Fruit fly (Drosophila melanogaster) whole organism, wandering third instar larva: ENCODE measurements around the gene CG7295.

Experiments
- Abd-B ChIP-seq: fragments of >200 bp; optimal IDR thresholded peaks from 2 replicates; lab custom pipeline; 2017; ENCODE audit warnings: missing biosample characterization, missing genetic modification characterization
- CG32264 ChIP-seq: fragments of 200-800 bp; sonication (Bioruptor generic); optimal IDR thresholded peaks from 2 replicates; lab custom pipeline; 2016; ENCODE audit warnings: missing biosample characterization, missing genetic modification characterization
- CG9705 ChIP-seq: fragments of 200-800 bp; sonication (Bioruptor generic); optimal IDR thresholded peaks from 2 replicates; lab custom pipeline; 2018; ENCODE audit warnings: missing biosample characterization, mild to moderate bottlenecking, missing genetic modification characterization
- CrebA ChIP-seq: fragments of 200-800 bp; sonication (Bioruptor generic); optimal IDR thresholded peaks from 2 replicates; lab custom pipeline; 2016; ENCODE audit warnings: missing biosample characterization, mild to moderate bottlenecking, missing genetic modification characterization, borderline replicate concordance
- Dfd ChIP-seq: fragments of >200 bp; optimal IDR thresholded peaks from 2 replicates; lab custom pipeline; 2017; ENCODE audit warnings: missing biosample characterization, missing genetic modification characterization
- Dif ChIP-seq: fragments of 200-275, 200-300 bp; sonication (Bioruptor generic); optimal IDR thresholded peaks from 2 replicates; lab custom pipeline; 2018; ENCODE audit warnings: missing biosample characterization, missing genetic modification characterization; ENCODE audit not compliant: partially characterized antibody
- GATAd ChIP-seq: sonication (Bioruptor generic); optimal IDR thresholded peaks from 2 replicates; lab custom pipeline; 2016; ENCODE audit warnings: missing biosample characterization, missing genetic modification characterization
- HLH106 ChIP-seq: fragments of 200-800 bp; optimal IDR thresholded peaks from 3 replicates; lab custom pipeline; 2019; ENCODE audit warnings: missing biosample characterization, mild to moderate bottlenecking, missing genetic modification characterization, moderate library complexity
- Hnf4 ChIP-seq: fragments of 200-800 bp; sonication (Bioruptor generic); optimal IDR thresholded peaks from 2 replicates; lab custom pipeline; 2016; ENCODE audit warnings: missing biosample characterization, mild to moderate bottlenecking, missing genetic modification characterization
- Hr78 ChIP-seq: fragments of >200 bp; optimal IDR thresholded peaks from 2 replicates; lab custom pipeline; 2017; ENCODE audit warnings: missing biosample characterization, missing genetic modification characterization
- Hr83 ChIP-seq: fragments of 200-300 bp; sonication (Bioruptor generic); optimal IDR thresholded peaks from 2 replicates; lab custom pipeline; 2016; ENCODE audit warnings: missing biosample characterization, mild to moderate bottlenecking, missing genetic modification characterization, moderate library complexity; ENCODE audit not compliant: poor library complexity, severe bottlenecking
- Jra ChIP-seq: sonication (Bioruptor generic); optimal IDR thresholded peaks from 2 replicates; lab custom pipeline; 2016; ENCODE audit warnings: missing biosample characterization, missing genetic modification characterization
- Mio ChIP-seq: sonication (Bioruptor generic); optimal IDR thresholded peaks from 2 replicates; lab custom pipeline; 2016; ENCODE audit warnings: missing biosample characterization, missing genetic modification characterization
- Myc ChIP-seq: fragments of >200 bp; optimal IDR thresholded peaks from 2 replicates; lab custom pipeline; 2017
- N ChIP-seq: fragments of >200 bp; optimal IDR thresholded peaks from 2 replicates; lab custom pipeline; 2018; ENCODE audit warnings: missing biosample characterization, missing external identifiers, missing genetic modification characterization
- OdsH ChIP-seq: fragments of 200-800 bp; sonication (Bioruptor generic); optimal IDR thresholded peaks from 2 replicates; lab custom pipeline; 2016; ENCODE audit warnings: missing biosample characterization, mild to moderate bottlenecking, missing genetic modification characterization
- Rel ChIP-seq, 2 experiments: fragments of 200-800 bp; sonication (Bioruptor generic) in 1 of 2; optimal IDR thresholded peaks; 2 replicates in 1 of 2; 3 replicates in 1 of 2; lab custom pipeline; 2016 to 2019; ENCODE audit warnings: mild to moderate bottlenecking in 2 of 2, missing biosample characterization in 2 of 2, missing genetic modification characterization in 2 of 2, moderate library complexity in 1 of 2
- Sp1 ChIP-seq: fragments of 200-800 bp; sonication (Bioruptor generic); optimal IDR thresholded peaks from 3 replicates; lab custom pipeline; 2019; ENCODE audit warnings: missing biosample characterization, mild to moderate bottlenecking, missing genetic modification characterization, moderate library complexity
- Vsx2 ChIP-seq: fragments of 200-300, 225-300 bp; sonication (Bioruptor generic); optimal IDR thresholded peaks from 2 replicates; lab custom pipeline; 2018; ENCODE audit warnings: missing biosample characterization, missing genetic modification characterization; ENCODE audit not compliant: partially characterized antibody
- br ChIP-seq: fragments of 200-800 bp; sonication (Bioruptor generic); optimal IDR thresholded peaks from 2 replicates; lab custom pipeline; 2016; ENCODE audit warnings: missing biosample characterization, missing genetic modification characterization
- brk ChIP-seq: fragments of 200-800 bp; sonication (Bioruptor generic); optimal IDR thresholded peaks from 2 replicates; lab custom pipeline; 2016; ENCODE audit warnings: missing biosample characterization, mild to moderate bottlenecking, missing genetic modification characterization
- dl ChIP-seq, 2 experiments: fragments of 175-275, 200-275 bp in 1 of 2; fragments of 200-275 bp in 1 of 2; sonication (Bioruptor generic); optimal IDR thresholded peaks; lab custom pipeline; 2018; ENCODE audit warnings: mild to moderate bottlenecking in 2 of 2, missing biosample characterization in 2 of 2, missing genetic modification characterization in 2 of 2, moderate library complexity in 2 of 2; ENCODE audit not compliant: partially characterized antibody in 2 of 2, insufficient read depth in 1 of 2
- dmrt93B ChIP-seq: fragments of 200-800 bp; sonication (Bioruptor generic); optimal IDR thresholded peaks from 2 replicates; lab custom pipeline; 2018; ENCODE audit warnings: missing biosample characterization, mild to moderate bottlenecking, missing genetic modification characterization
- dsf ChIP-seq: sonication (Bioruptor generic); optimal IDR thresholded peaks from 2 replicates; lab custom pipeline; 2016; ENCODE audit warnings: missing biosample characterization, missing genetic modification characterization, borderline replicate concordance
- ey ChIP-seq: fragments of 200-800 bp; sonication (Bioruptor generic); optimal IDR thresholded peaks from 2 replicates; lab custom pipeline; 2016; ENCODE audit warnings: missing biosample characterization, missing genetic modification characterization
- foxo ChIP-seq, 2 experiments: fragments of 200-800 bp; sonication (Bioruptor generic); optimal IDR thresholded peaks; 2 replicates in 1 of 2; 3 replicates in 1 of 2; lab custom pipeline; 2016 to 2017; ENCODE audit warnings: missing biosample characterization in 2 of 2, missing genetic modification characterization in 2 of 2
- fru ChIP-seq: fragments of 200-800 bp; sonication (Bioruptor generic); optimal IDR thresholded peaks from 3 replicates; lab custom pipeline; 2016; ENCODE audit warnings: missing biosample characterization, mild to moderate bottlenecking, missing genetic modification characterization
- h ChIP-seq: fragments of 200-800 bp; sonication (Bioruptor generic); optimal IDR thresholded peaks from 3 replicates; lab custom pipeline; 2016; ENCODE audit warnings: missing biosample characterization, mild to moderate bottlenecking, missing genetic modification characterization
- jim ChIP-seq: fragments of 175-275, 200-325 bp; sonication (Bioruptor generic); optimal IDR thresholded peaks from 2 replicates; lab custom pipeline; 2016; ENCODE audit warnings: missing biosample characterization, mild to moderate bottlenecking, missing genetic modification characterization
- lola ChIP-seq: fragments of >200 bp; optimal IDR thresholded peaks from 2 replicates; lab custom pipeline; 2017; ENCODE audit warnings: missing biosample characterization, missing genetic modification characterization
- pan ChIP-seq: fragments of >200 bp; optimal IDR thresholded peaks from 2 replicates; lab custom pipeline; 2017
- psq ChIP-seq: fragments of 200-800 bp; sonication (Bioruptor generic); optimal IDR thresholded peaks from 3 replicates; lab custom pipeline; 2017; ENCODE audit warnings: missing biosample characterization, mild to moderate bottlenecking, missing genetic modification characterization, moderate library complexity
- rgr ChIP-seq: fragments of 200-800 bp; sonication (Bioruptor generic); optimal IDR thresholded peaks from 3 replicates; lab custom pipeline; 2016; ENCODE audit warnings: missing biosample characterization, mild to moderate bottlenecking, missing genetic modification characterization
- sage ChIP-seq: fragments of 200-800 bp; sonication (Bioruptor generic); optimal IDR thresholded peaks from 2 replicates; lab custom pipeline; 2016; ENCODE audit warnings: missing biosample characterization, mild to moderate bottlenecking, missing genetic modification characterization
- sv ChIP-seq: fragments of 200-800 bp; sonication (Bioruptor generic); optimal IDR thresholded peaks from 3 replicates; lab custom pipeline; 2016; ENCODE audit warnings: missing biosample characterization, missing genetic modification characterization
- tai ChIP-seq: sonication (Bioruptor generic); optimal IDR thresholded peaks from 2 replicates; lab custom pipeline; 2016; ENCODE audit warnings: missing biosample characterization, missing genetic modification characterization
- usp ChIP-seq: fragments of >200 bp; optimal IDR thresholded peaks from 2 replicates; lab custom pipeline; 2017; ENCODE audit warnings: missing biosample characterization, missing genetic modification characterization
- woc ChIP-seq: sonication (Bioruptor generic); optimal IDR thresholded peaks from 2 replicates; lab custom pipeline; 2016; ENCODE audit warnings: missing biosample characterization, mild to moderate bottlenecking, missing genetic modification characterization

CG7295 gene

DNA sequence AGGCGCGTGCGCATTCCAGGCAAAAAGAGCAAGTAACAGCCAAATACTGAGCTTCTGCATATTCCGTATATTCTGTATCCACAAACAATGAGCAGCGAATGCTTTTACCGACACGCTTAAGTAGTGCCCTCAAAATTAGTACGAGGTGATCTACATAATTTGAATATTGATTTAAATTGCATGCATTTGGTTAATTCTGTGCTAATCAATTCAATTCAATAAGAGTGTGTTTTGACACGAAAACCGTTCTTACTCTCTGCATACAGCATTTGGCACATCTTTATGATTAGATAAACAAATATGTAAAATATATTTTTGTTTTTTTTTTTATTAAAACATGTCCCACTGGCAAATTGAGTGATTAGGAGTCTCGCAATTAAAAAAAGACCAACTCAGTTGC, 13.5 kb downstream of the CG7295 start, which contains the start of gene CG15358:
TSS of gene CG15358 (minus strand) at position 101 of the 400 bp plus-strand sequence.
- TF ChIP-seq foxo (GFP tag; optimal IDR thresholded peaks at IDR 0.05; lab: Kevin White, UChicago) (no peak), dsf (GFP tag; lab: Kevin White, UChicago) (no peak), dmrt93B (no peak), CG32264 (no peak), psq (GFP tag; lab: Kevin White, UChicago) (no peak), Rel (GFP tag; optimal IDR thresholded peaks at IDR 0.05; lab: Kevin White, UChicago) (no peak), Rel (tag; optimal IDR thresholded peaks at IDR 0.05; lab: Kevin White, UChicago) (no peak), Abd-B (GFP tag; lab: Kevin White, UChicago) (no peak), Mio (no peak), HLH106 (tag; lab: Kevin White, UChicago) (no peak), Dfd (GFP tag; lab: Kevin White, UChicago) (no peak), Sp1 (GFP tag; lab: Kevin White, UChicago) (no peak), woc (GFP tag; lab: Kevin White, UChicago) (no peak), usp (GFP tag; lab: Kevin White, UChicago) (no peak), h (no peak), Jra (no peak), br (GFP tag; lab: Kevin White, UChicago) (no peak)
- TF ChIP-seq, all 38 proteins: peak for 0

DNA sequence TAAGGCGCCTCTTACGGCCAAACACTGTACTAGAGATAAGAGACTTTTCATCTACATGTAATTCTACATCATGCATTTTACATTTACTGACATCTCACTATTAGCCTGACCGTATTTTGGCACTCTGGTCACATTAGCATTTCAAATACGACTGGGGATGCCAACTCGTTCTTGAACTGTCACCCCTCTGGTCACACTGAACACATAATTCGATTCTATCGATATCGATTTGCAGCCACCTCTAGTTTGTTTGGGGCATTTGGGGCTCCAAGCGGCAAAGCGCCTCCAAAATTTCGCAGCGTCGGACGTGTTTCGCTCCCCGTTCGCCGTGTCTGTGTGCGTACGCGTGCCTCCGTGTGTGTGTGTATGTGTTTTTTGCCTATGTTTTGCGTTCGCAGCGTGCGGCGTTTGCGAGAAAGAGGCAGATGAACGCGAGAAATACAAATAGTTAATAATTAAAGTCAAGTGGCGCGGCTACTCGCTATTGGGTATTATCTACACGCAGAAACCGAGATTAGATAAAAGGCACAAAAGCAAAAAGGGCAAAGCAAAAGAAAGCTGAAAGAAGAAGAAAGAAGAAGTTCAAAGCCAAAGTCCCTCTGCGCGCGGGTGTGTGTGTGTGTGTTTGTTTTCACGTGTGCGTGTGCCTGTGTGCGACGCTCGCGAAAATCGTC, 14.9 kb downstream of the CG7295 start, which contains the start of gene Wdr62:
TSS of gene Wdr62 (plus strand) at position 214 of the 674 bp plus-strand sequence.
- no peak for TF ChIP-seq brk (GFP tag; lab: Kevin White, UChicago)
- TF ChIP-seq dl (GFP tag; optimal IDR thresholded peaks at IDR 0.05; lab: Kevin White, UChicago; ENCODE audit: insufficient read depth in 1 of 2, partially characterized antibody in 2 of 2), result peak; percentile 30 to 45
- TF ChIP-seq CG9705 (GFP tag; lab: Kevin White, UChicago), result no peak
- peak; percentile 43 for TF ChIP-seq N (GFP tag; lab: Kevin White, UChicago)
- no peak for TF ChIP-seq Abd-B (GFP tag; lab: Kevin White, UChicago)
- no peak for TF ChIP-seq dsf (GFP tag; lab: Kevin White, UChicago)
- TF ChIP-seq Sp1 (GFP tag; lab: Kevin White, UChicago), result peak; percentile 69
- TF ChIP-seq Myc (lab: Kevin White, UChicago), result peak; percentile 32
- no peak for TF ChIP-seq Hr78 (GFP tag; lab: Kevin White, UChicago)
- peak; percentile 85 for TF ChIP-seq Dif (GFP tag; lab: Kevin White, UChicago)
- TF ChIP-seq rgr (GFP tag; lab: Kevin White, UChicago), result peak; percentile 58
- peak; percentile 71 for TF ChIP-seq GATAd (GFP tag; lab: Kevin White, UChicago)
- peak; percentile 57 for TF ChIP-seq Jra
- no peak for TF ChIP-seq Dfd (GFP tag; lab: Kevin White, UChicago)
- TF ChIP-seq foxo (GFP tag; optimal IDR thresholded peaks at IDR 0.05; lab: Kevin White, UChicago), result peak in 1 of 2 experiments; percentile 34
- TF ChIP-seq woc (GFP tag; lab: Kevin White, UChicago), result no peak
- TF ChIP-seq usp (GFP tag; lab: Kevin White, UChicago), result no peak
- peak; percentile 22 for TF ChIP-seq ey
- no peak for TF ChIP-seq CG32264
- no peak for TF ChIP-seq pan (lab: Kevin White, UChicago)
- TF ChIP-seq sage (GFP tag; lab: Kevin White, UChicago), result no peak
- TF ChIP-seq psq (GFP tag; lab: Kevin White, UChicago), result peak; percentile 70
- TF ChIP-seq dmrt93B, result no peak
- peak; percentile 71 for TF ChIP-seq Hr83 (GFP tag; lab: Kevin White, UChicago)
- no peak for TF ChIP-seq CrebA
- peak; percentile 67 for TF ChIP-seq Hnf4 (GFP tag; lab: Kevin White, UChicago)
- peak; percentile 32 for TF ChIP-seq fru (GFP tag; lab: Kevin White, UChicago)
- peak; percentile 35 for TF ChIP-seq OdsH
- peak; percentile 12 for TF ChIP-seq HLH106 (tag; lab: Kevin White, UChicago)
- TF ChIP-seq h, result peak; percentile 95
- TF ChIP-seq br (GFP tag; lab: Kevin White, UChicago), result peak; percentile 65
- TF ChIP-seq jim (GFP tag; lab: Kevin White, UChicago), result no peak
- TF ChIP-seq Mio, result no peak
- TF ChIP-seq lola (GFP tag; lab: Kevin White, UChicago), result no peak
- peak; percentile 44 for TF ChIP-seq tai (GFP tag; lab: Kevin White, UChicago)
- TF ChIP-seq Rel (GFP tag; optimal IDR thresholded peaks at IDR 0.05; lab: Kevin White, UChicago), result no peak
- TF ChIP-seq Rel (tag; optimal IDR thresholded peaks at IDR 0.05; lab: Kevin White, UChicago), result peak; percentile 62
- TF ChIP-seq sv (GFP tag; lab: Kevin White, UChicago), result peak; percentile 34
- peak; percentile 95 for TF ChIP-seq Vsx2
